Worm (Caenorhabditis elegans): ENCODE measurements around the gene pll-1.

ce11 chrIII:344322-344721 lies 21.4 kb upstream of the pll-1 start:
- peak; percentile 92 for TF ChIP-seq ama-1 (optimal IDR thresholded peaks at IDR 0.05)
- no peak for TF ChIP-seq unc-62 (GFP tag; optimal IDR thresholded peaks at IDR 0.05)
- TF ChIP-seq egl-27 (tag; optimal IDR thresholded peaks at IDR 0.05), result no peak
- no peak for TF ChIP-seq lin-39 (tag; optimal IDR thresholded peaks at IDR 0.05)
- TF ChIP-seq fos-1 (tag; optimal IDR thresholded peaks at IDR 0.05), result no peak
- TF ChIP-seq nhr-28 (tag; optimal IDR thresholded peaks at IDR 0.05), result no peak
- no peak for TF ChIP-seq lin-15B (tag; optimal IDR thresholded peaks at IDR 0.05)
- TF ChIP-seq zag-1 (tag; optimal IDR thresholded peaks at IDR 0.05), result no peak
- TF ChIP-seq ztf-11 (tag; optimal IDR thresholded peaks at IDR 0.05), result no peak
- no peak for TF ChIP-seq nfya-1 (tag; optimal IDR thresholded peaks at IDR 0.05; ENCODE audit: insufficient read depth)
